Fruit fly (Drosophila melanogaster): Measurements from ENCODE around the gene yps.

DNA sequence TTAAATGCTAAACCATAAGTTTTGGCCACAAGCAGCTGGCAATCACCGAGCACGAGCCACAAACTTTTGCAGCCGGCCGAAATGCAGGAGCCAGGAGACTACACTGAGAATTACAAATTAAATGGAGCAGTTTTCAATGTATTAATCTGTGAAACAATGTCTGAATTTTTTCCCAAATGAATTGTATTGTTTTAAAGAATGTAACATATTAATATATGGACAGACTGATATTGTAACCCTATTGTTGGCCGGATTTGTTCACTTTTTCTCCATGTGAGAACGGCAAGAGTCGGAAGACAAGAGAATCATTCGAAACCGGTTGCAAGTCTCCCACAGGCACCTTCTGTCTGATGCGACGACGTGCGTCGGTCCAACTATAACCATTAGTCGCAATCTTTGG is 9.8 kb downstream of the yps start:
- TF ChIP-seq psq (optimal IDR thresholded peaks at IDR 0.05) (no peak), Myc (optimal IDR thresholded peaks at IDR 0.05) (no peak), ttk (optimal IDR thresholded peaks at IDR 0.05) (no peak), h (optimal IDR thresholded peaks at IDR 0.05) (no peak), Sin3A (optimal IDR thresholded peaks at IDR 0.05) (no peak)
